Worm (Caenorhabditis elegans) whole organism, L3 larva: ENCODE measurements around the gene C48D1.9.

Experiments used
- R02D3.7 ChIP-seq: fragments of 150-350 bp; optimal IDR thresholded peaks from 2 replicates; lab custom pipeline; 2014; ENCODE audit warnings: missing biosample characterization, missing genetic modification characterization
- ZK546.5 ChIP-seq: sonication (generic microtip); optimal IDR thresholded peaks from 2 replicates; lab custom pipeline; 2017; ENCODE audit warnings: missing biosample characterization, missing genetic modification characterization
- ama-1 ChIP-seq: fragments of 150-350 bp; optimal IDR thresholded peaks from 2 replicates; lab custom pipeline; 2018
- ceh-28 ChIP-seq: fragments of 150-350 bp; optimal IDR thresholded peaks from 2 replicates; lab custom pipeline; 2014; ENCODE audit warnings: missing biosample characterization, missing genetic modification reagents, missing genetic modification characterization
- ceh-9 ChIP-seq: sonication (generic microtip); optimal IDR thresholded peaks from 2 replicates; lab custom pipeline; 2018; ENCODE audit warnings: missing biosample characterization, missing genetic modification characterization
- daf-12 ChIP-seq: fragments of 150-350 bp; optimal IDR thresholded peaks from 2 replicates; lab custom pipeline; 2014; ENCODE audit warnings: missing biosample characterization, missing genetic modification reagents, missing genetic modification characterization
- egl-27 ChIP-seq: sonication (generic microtip); optimal IDR thresholded peaks from 4 replicates; lab custom pipeline; 2017; ENCODE audit warnings: missing biosample characterization, missing genetic modification reagents, missing genetic modification characterization
- elt-1 ChIP-seq: fragments of 150-350 bp; optimal IDR thresholded peaks from 2 replicates; lab custom pipeline; 2014; ENCODE audit warnings: missing biosample characterization, missing genetic modification characterization
- elt-2 ChIP-seq: sonication (generic microtip); optimal IDR thresholded peaks from 2 replicates; lab custom pipeline; 2016; ENCODE audit warnings: missing genetic modification reagents, mild to moderate bottlenecking, missing genetic modification characterization, missing compliant biosample characterization
- eor-1 ChIP-seq, 2 experiments: fragments of 150-350 bp; optimal IDR thresholded peaks; 2 replicates each; lab custom pipeline; 2014 to 2018; ENCODE audit warnings: missing biosample characterization in 2 of 2, missing genetic modification characterization in 2 of 2
- fkh-10 ChIP-seq: sonication (generic microtip); optimal IDR thresholded peaks from 2 replicates; lab custom pipeline; 2017; ENCODE audit warnings: missing biosample characterization, missing genetic modification reagents, missing genetic modification characterization
- fos-1 ChIP-seq: fragments of 150-350 bp; optimal IDR thresholded peaks from 2 replicates; lab custom pipeline; 2014; ENCODE audit warnings: missing biosample characterization, missing genetic modification characterization
- jun-1 ChIP-seq: fragments of 150-350 bp; optimal IDR thresholded peaks from 2 replicates; lab custom pipeline; 2014; ENCODE audit warnings: missing biosample characterization, missing genetic modification reagents, missing genetic modification characterization
- lin-15B ChIP-seq: fragments of 150-350 bp; optimal IDR thresholded peaks from 2 replicates; lab custom pipeline; 2014; ENCODE audit warnings: missing biosample characterization, missing genetic modification characterization
- lin-39 ChIP-seq: fragments of 150-350 bp; optimal IDR thresholded peaks from 2 replicates; lab custom pipeline; 2018; ENCODE audit warnings: missing biosample characterization, missing genetic modification reagents, missing genetic modification characterization
- lsy-12 ChIP-seq: sonication (generic microtip); optimal IDR thresholded peaks from 2 replicates; lab custom pipeline; 2016; ENCODE audit warnings: mild to moderate bottlenecking, missing genetic modification characterization, missing compliant biosample characterization
- mml-1 ChIP-seq: fragments of 150-350 bp; sonication (generic microtip); optimal IDR thresholded peaks from 3 replicates; lab custom pipeline; 2014; ENCODE audit warnings: missing biosample characterization, missing genetic modification characterization
- nfya-1 ChIP-seq: sonication (generic microtip); optimal IDR thresholded peaks from 2 replicates; lab custom pipeline; 2017; ENCODE audit warnings: missing genetic modification characterization, mild to moderate bottlenecking, missing compliant biosample characterization, antibody characterized with exemption, moderate library complexity; ENCODE audit not compliant: insufficient read depth
- nhr-12 ChIP-seq: fragments of 150-350 bp; optimal IDR thresholded peaks from 2 replicates; lab custom pipeline; 2014; ENCODE audit warnings: missing biosample characterization, missing genetic modification characterization
- nhr-23 ChIP-seq: fragments of 150-350 bp; optimal IDR thresholded peaks from 2 replicates; lab custom pipeline; 2014; ENCODE audit warnings: missing biosample characterization, missing genetic modification reagents, missing genetic modification characterization
- nhr-237 ChIP-seq: fragments of 150-350 bp; optimal IDR thresholded peaks from 2 replicates; lab custom pipeline; 2014; ENCODE audit warnings: missing biosample characterization, missing genetic modification characterization
- nhr-28 ChIP-seq: fragments of 150-350 bp; optimal IDR thresholded peaks from 2 replicates; lab custom pipeline; 2014; ENCODE audit warnings: missing biosample characterization, missing genetic modification characterization
- nhr-43 ChIP-seq: sonication (generic microtip); optimal IDR thresholded peaks from 2 replicates; lab custom pipeline; 2016; ENCODE audit warnings: mild to moderate bottlenecking, missing genetic modification characterization, missing compliant biosample characterization; ENCODE audit not compliant: poor library complexity, severe bottlenecking
- nhr-67 ChIP-seq: fragments of 150-350 bp; optimal IDR thresholded peaks from 2 replicates; lab custom pipeline; 2014; ENCODE audit warnings: missing biosample characterization, missing genetic modification characterization
- nhr-77 ChIP-seq: fragments of 150-350 bp; optimal IDR thresholded peaks from 2 replicates; lab custom pipeline; 2014; ENCODE audit warnings: missing biosample characterization, missing genetic modification characterization
- pha-4 ChIP-seq: fragments of 150-350 bp; optimal IDR thresholded peaks from 2 replicates; lab custom pipeline; 2014; ENCODE audit warnings: missing biosample characterization, missing genetic modification reagents, missing genetic modification characterization
- pqm-1 ChIP-seq: fragments of 150-350 bp; optimal IDR thresholded peaks from 2 replicates; lab custom pipeline; 2017; ENCODE audit warnings: missing biosample characterization, missing genetic modification characterization, inconsistent platforms
- sea-2 ChIP-seq: fragments of 150-350 bp; sonication (generic microtip); optimal IDR thresholded peaks from 4 replicates; lab custom pipeline; 2014; ENCODE audit warnings: missing biosample characterization, missing genetic modification reagents, missing genetic modification characterization
- skn-1 ChIP-seq: fragments of 150-350 bp; optimal IDR thresholded peaks from 2 replicates; lab custom pipeline; 2014; ENCODE audit warnings: missing biosample characterization, missing genetic modification characterization
- snpc-4 ChIP-seq: fragments of 150-350 bp; optimal IDR thresholded peaks from 2 replicates; lab custom pipeline; 2014; ENCODE audit warnings: missing biosample characterization, missing genetic modification characterization
- zag-1 ChIP-seq: fragments of 150-350 bp; optimal IDR thresholded peaks from 2 replicates; lab custom pipeline; 2014; ENCODE audit warnings: missing biosample characterization, missing genetic modification characterization
- ztf-11 ChIP-seq: fragments of 150-350 bp; optimal IDR thresholded peaks from 2 replicates; lab custom pipeline; 2014; ENCODE audit warnings: missing biosample characterization, missing genetic modification characterization

C48D1.9 gene

DNA sequence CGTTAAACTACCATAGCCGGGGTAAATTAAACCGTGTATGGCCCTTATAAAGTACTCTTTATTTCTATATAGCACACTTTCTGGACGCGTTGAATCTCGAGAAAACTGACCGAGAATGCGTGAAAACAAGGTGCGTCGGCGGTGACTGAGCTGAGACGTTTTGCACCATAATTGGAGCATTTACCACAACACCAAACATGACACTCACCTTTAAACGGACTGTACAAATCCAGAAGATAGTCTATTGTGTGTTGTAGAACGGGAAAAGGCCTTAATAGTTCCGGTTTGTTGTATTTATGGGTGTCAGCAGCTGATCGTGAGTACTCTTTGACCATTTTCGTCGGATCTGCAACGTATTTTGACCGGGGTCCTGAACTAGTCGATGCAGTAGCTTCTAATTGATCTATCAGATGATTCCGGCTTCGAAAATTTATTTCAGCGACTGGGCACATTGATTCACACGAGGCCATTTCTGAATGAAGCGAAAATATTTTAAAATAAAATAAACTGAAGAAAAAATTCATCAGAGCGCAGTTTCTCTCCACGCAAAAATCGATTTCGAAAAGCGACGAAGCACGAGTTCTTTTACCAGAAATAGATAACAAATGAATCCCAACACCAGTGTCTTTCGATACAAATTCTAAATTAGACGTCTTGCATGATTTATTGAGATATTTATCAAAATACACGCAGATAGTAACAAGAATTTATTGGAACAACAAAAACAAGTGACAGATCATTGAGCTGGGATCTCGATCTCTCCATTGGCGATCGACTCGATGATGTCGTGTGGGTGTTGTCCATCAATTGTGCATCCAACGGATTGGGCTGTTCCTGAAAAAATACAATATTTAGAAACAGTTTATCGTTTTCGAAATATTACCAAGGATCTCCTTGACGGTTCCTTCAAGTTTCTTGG, 29.7 kb upstream of the C48D1.9 start, which contains the start of gene tag-115:
TSS of gene tag-115 (minus strand) at position 472 of the 919 bp plus-strand sequence.
- peak; percentile 37 for TF ChIP-seq ceh-28
- TF ChIP-seq mml-1 (tag; lab: Kevin White, UChicago), result no peak
- TF ChIP-seq daf-12, result no peak
- TF ChIP-seq elt-2 (tag; lab: Kevin White, UChicago), result peak; percentile 10
- TF ChIP-seq ama-1 (lab: Kevin White, UChicago), result peak; percentile 48
- no peak for TF ChIP-seq nhr-28 (tag; lab: Kevin White, UChicago)
- TF ChIP-seq nhr-12 (tag; lab: Kevin White, UChicago), result no peak
- TF ChIP-seq pha-4 (tag; lab: Kevin White, UChicago), result peak; percentile 9
- TF ChIP-seq, all 47 proteins: peak for 4

DNA sequence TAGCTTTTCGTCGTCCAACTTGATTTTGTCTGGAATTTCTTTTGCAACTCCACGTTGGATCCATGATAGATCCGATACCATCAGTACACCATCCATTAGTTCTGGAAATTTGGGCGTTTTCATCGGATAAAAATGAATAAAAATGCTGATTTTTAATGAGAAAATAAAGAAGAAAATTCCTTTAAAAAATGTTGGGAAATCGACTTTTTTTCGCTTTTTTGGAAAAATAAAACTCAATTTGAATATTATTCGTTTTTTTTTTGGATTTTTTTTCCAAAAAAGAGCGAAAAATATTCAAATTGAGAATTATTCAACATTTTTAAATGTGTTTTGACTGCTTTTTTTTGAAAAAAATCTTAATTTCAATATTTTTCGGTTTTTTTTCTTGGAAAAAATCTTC, 27.0 kb upstream of the C48D1.9 start, which contains the start of gene pwp-1:
TSS of gene pwp-1 (minus strand) at position 101 of the 400 bp plus-strand sequence.
- TF ChIP-seq fkh-10 (no peak), nhr-23 (tag; lab: Kevin White, UChicago) (no peak), lsy-12 (no peak), nhr-237 (no peak), pqm-1 (tag; lab: Kevin White, UChicago) (no peak), nhr-77 (tag; lab: Kevin White, UChicago) (no peak), eor-1 (tag; optimal IDR thresholded peaks at IDR 0.05; lab: Kevin White, UChicago) (no peak), elt-2 (tag; lab: Kevin White, UChicago) (no peak)

DNA sequence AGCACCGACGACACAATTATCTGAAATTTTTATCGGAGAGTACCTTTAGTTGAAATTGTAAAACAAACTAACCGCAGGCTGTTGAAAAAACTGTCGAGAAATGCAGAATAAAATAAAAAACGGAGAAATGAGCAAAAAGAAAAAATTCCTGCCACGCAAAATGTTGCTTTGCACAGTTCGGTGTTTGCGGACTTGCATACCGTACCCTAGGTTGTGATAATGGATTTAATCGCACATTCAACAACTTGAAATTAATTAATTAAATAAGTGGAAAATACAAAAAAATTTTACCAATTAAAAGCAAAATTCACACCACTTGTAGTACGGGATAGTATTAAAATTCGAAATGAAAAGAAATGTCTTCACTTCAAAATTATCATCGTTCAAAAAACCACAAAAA, 21.9 kb upstream of the C48D1.9 start:
- TF ChIP-seq nhr-67 (tag; lab: Kevin White, UChicago) (no peak), lin-39 (tag; lab: Kevin White, UChicago) (peak; percentile 41), lin-15B (tag; lab: Kevin White, UChicago) (peak; percentile 60), pha-4 (tag; lab: Kevin White, UChicago) (peak; percentile 71), nfya-1 (peak; percentile 80)

DNA sequence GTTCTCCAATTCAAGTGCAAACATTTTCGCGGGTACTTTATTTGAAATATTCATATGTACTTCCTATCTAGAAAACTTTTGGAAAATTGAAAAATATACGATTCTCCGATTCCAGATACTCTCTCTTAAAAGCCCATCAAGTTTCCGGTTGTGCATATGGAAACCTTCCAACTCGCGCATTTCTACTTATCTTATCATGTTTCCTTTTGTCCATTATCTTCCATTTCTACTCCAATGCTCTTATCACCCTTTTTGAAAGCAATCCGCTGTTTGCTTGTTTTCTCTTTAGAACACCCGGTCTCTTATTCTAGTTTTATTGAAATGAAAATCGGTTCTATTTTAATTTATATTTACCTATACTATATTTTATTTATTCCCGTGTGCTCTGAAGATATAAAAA, 12.2 kb upstream of the C48D1.9 start, which contains the start of gene C48D1.5:
TSS of gene C48D1.5 (plus strand) at position 301 of the 400 bp plus-strand sequence.
- TF ChIP-seq elt-2 (tag; lab: Kevin White, UChicago) (peak; percentile 16), daf-12 (no peak), fos-1 (tag; lab: Kevin White, UChicago) (no peak), nhr-237 (no peak), ceh-9 (tag; lab: Kevin White, UChicago) (no peak), sea-2 (GFP tag; lab: Kevin White, UChicago) (no peak)

DNA sequence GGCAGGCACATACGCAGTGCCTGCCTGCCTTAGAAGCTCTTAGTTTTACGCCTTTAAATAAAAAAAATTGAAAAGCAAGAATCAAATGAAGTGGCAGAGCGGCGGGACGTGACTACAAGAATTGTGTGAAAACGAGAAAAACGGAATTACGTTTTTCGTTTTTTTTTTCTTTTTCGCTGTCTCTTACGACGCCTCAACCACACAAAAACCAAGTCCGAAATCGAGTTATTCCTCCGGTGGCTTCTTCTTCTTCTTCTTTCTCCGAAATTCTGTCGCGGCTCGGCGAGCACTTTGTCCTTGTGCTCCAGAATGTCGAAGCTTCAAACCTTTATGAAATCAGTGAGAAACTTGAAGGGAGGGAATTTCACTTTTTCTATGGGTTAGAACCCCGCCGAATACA, 11.1 kb upstream of the C48D1.9 start:
- TF ChIP-seq fkh-10, result peak; percentile 24
- no peak for TF ChIP-seq ZK546.5 (tag; lab: Kevin White, UChicago)

DNA sequence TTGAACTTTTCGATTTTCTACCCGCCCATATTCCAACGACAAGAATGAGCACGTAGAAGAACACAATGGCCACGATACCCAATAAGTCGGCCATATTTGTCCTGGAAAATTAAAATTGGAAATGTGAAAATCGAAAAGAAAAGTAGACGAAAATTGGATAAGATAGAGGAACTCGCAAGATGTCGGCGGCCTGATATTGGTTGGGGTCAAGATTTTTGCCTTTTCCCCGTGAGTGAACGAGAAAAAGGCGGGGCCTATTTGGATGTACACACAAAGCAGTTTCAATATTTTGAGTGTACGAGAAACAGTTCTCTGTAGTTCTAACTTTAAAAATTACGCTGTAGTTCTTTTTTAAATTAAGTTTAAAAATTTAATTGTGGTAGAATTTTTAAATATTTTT, 5.0 kb upstream of the C48D1.9 start, which contains the start of gene cho-1:
TSS of gene cho-1 (minus strand) at position 101 of the 400 bp plus-strand sequence.
- TF ChIP-seq fkh-10, result no peak
- no peak for TF ChIP-seq pha-4 (tag; lab: Kevin White, UChicago)
- no peak for TF ChIP-seq skn-1 (tag; lab: Kevin White, UChicago)
- TF ChIP-seq nhr-67 (tag; lab: Kevin White, UChicago), result no peak
- no peak for TF ChIP-seq zag-1
- TF ChIP-seq jun-1 (tag; lab: Kevin White, UChicago), result no peak
- no peak for TF ChIP-seq mml-1 (tag; lab: Kevin White, UChicago)
- no peak for TF ChIP-seq R02D3.7 (tag; lab: Kevin White, UChicago)
- no peak for TF ChIP-seq eor-1 (tag; optimal IDR thresholded peaks at IDR 0.05; lab: Kevin White, UChicago)
- no peak for TF ChIP-seq daf-12
- TF ChIP-seq nhr-43, result no peak
- TF ChIP-seq nhr-23 (tag; lab: Kevin White, UChicago), result no peak
- no peak for TF ChIP-seq egl-27
- no peak for TF ChIP-seq elt-1 (tag; lab: Kevin White, UChicago)
- TF ChIP-seq ztf-11, result no peak
- TF ChIP-seq snpc-4 (tag; lab: Kevin White, UChicago), result no peak
